Fruit fly (Drosophila melanogaster) whole organism, pupa: ENCODE data around the gene Tengl3.

Source experiments
- CG10348 ChIP-seq: fragments of 200-800 bp; sonication (Bioruptor generic); IDR thresholded peaks from 2 replicates; pipeline ENCODE4 v1.3.6; 2022; ENCODE audit warnings: missing biosample characterization, missing genetic modification characterization
- CG12605 ChIP-seq: fragments of 200-800 bp; sonication (Bioruptor generic); IDR thresholded peaks from 2 replicates; pipeline ENCODE4 v1.3.6; 2022; ENCODE audit warnings: missing biosample characterization, missing genetic modification characterization
- CG15710 ChIP-seq: fragments of 200-800 bp; sonication (Bioruptor generic); optimal IDR thresholded peaks from 2 replicates; lab custom pipeline; 2018; ENCODE audit warnings: missing biosample characterization, mild to moderate bottlenecking, missing genetic modification characterization, moderate library complexity
- CG8301 ChIP-seq: fragments of 200-800 bp; sonication (Bioruptor generic); optimal IDR thresholded peaks from 2 replicates; lab custom pipeline; 2018; ENCODE audit warnings: missing biosample characterization, mild to moderate bottlenecking, missing genetic modification characterization
- CG9948 ChIP-seq: fragments of 200-800 bp; sonication (Bioruptor generic); optimal IDR thresholded peaks from 2 replicates; lab custom pipeline; 2018; ENCODE audit warnings: missing biosample characterization, mild to moderate bottlenecking, missing genetic modification characterization, moderate library complexity

DNA sequence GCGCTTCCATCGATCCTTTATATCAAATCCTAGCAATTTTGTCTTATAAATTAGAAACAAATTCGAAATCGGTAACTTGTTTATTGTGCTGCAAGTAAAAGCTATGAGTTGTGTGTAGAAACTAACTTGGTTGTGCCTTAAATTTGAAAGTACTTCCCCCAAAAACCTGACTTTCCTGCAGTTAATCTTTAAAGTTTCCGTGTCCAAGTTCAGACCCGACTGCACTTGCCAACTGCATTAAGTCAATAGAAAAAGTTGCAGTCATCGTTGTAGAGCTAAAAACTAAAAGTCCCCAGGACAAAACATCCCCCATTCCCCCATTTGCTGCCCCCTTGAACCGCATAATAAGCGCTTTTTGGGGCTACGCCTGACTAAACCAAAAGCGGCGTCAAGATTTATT, 2.4 kb upstream of the Tengl3 start, which contains the start of gene Tengl1:
- TF ChIP-seq CG10348 (no peak), CG15710 (tag; lab: Kevin White, UChicago) (no peak), CG9948 (tag; lab: Kevin White, UChicago) (no peak), CG8301 (tag; lab: Kevin White, UChicago) (no peak), CG12605 (GFP tag; lab: Robert Waterston, UW) (no peak)
